Fruit fly (Drosophila melanogaster) S2 (cell line): ENCODE measurements around the gene Taf13.

Source experiments
- CG8478 ChIP-seq: fragments of >200 bp; optimal IDR thresholded peaks from 2 replicates; lab custom pipeline; 2018
- CTCF ChIP-seq, 2 experiments: fragments of >200 bp; optimal IDR thresholded peaks; 2 replicates each; lab custom pipeline; 2018

Taf13 gene

dm6 chr2L:20066233-20066650 lies 27.4 kb downstream of the Taf13 start, which contains the start of gene bwa:
bwa (plus strand) TSS chr2L:20066391.
- TF ChIP-seq CTCF (optimal IDR thresholded peaks at IDR 0.05; lab: Kevin White, UChicago) (peak; percentile 49 to 50), CG8478 (lab: Kevin White, UChicago) (no peak)

- TF ChIP-seq CG8478 (lab: Kevin White, UChicago) (no peak), CTCF (optimal IDR thresholded peaks at IDR 0.05; lab: Kevin White, UChicago) (no peak)
Measured at dm6 chr2L:20065516-20065915, 28.1 kb downstream of the Taf13 start, which contains the start of gene vls. vls (minus strand) TSS chr2L:20065679.

dm6 chr2L:20061018-20061657 lies 32.5 kb downstream of the Taf13 start, which contains the start of the genes barr and lok:
barr (minus strand) TSS chr2L:20061370.
lok (plus strand) TSS chr2L:20061422.
- no peak for TF ChIP-seq CTCF (optimal IDR thresholded peaks at IDR 0.05; lab: Kevin White, UChicago)
- TF ChIP-seq CG8478 (lab: Kevin White, UChicago): no peak

dm6 chr2L:20057391-20057790 lies 36.3 kb downstream of the Taf13 start:
- TF ChIP-seq CTCF (optimal IDR thresholded peaks at IDR 0.05; lab: Kevin White, UChicago) (no peak), CG8478 (lab: Kevin White, UChicago) (no peak)

- no peak for TF ChIP-seq CG8478 (lab: Kevin White, UChicago)
- no peak for TF ChIP-seq CTCF (optimal IDR thresholded peaks at IDR 0.05; lab: Kevin White, UChicago)
Measured at dm6 chr2L:20051172-20051893, 42.3 kb downstream of the Taf13 start.
